Worm (Caenorhabditis elegans): ENCODE measurements around the gene F53F1.6.
"Not testable (repeated sequence)": the region's sequence is repeated elsewhere in the genome, so short reads cannot be mapped to it uniquely, and the experiment has no call there.

F53F1.6 gene

ce11 chrV:13417513-13417912, at the start of gene F53F1.6:
TSS of gene F53F1.6 (minus strand) at chrV:13417613.
- TF ChIP-seq unc-62 (GFP tag; optimal IDR thresholded peaks at IDR 0.05), result no peak

ce11 chrV:13464123-13464522, 46.7 kb upstream of the F53F1.6 start:
- no peak for TF ChIP-seq unc-62 (GFP tag; optimal IDR thresholded peaks at IDR 0.05)

DNA sequence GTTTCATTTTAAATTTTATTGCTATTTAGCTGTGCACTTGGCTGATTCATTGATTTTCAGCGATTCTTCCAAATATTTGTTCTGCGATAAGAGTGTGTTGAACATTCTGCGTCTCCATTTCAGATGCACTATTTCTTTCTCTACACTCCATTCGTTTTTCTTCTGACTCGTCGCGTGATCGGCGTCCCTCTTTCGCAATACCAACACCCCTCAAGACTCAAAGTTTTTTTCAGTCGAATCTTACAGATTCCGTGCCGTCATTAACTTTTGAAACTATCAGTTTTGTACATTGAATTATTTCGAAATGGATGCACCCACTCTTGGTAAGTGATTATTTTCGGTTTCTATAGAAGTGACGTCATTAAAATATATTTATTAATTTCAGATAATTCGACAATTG, 45.6 kb upstream of the F53F1.6 start, which contains the start of gene frm-10:
frm-10 (plus strand) TSS at position 234 of the 400 bp plus-strand sequence.
- TF ChIP-seq unc-62 (GFP tag; optimal IDR thresholded peaks at IDR 0.05), result no peak

DNA sequence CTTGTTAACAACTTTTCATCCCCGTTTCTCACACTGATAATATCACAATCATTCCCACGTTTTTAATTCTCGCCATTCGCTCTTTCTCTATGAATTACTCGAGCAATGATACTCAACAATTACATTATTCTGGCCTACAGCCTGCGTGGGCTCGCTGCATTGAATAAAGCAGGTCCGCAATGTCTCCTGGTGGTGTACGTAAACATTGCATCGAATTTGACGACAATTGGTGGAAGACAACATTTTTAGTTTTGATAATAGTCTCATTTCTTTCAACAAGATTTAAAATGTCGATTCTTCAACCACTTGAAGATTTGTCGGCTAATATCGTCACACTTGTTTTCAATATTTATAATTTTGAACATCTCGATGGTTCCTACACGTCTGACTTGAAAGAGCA, 41.9 kb upstream of the F53F1.6 start, which contains the start of gene bath-39:
bath-39 (plus strand) TSS at position 137 of the 400 bp plus-strand sequence.
- no peak for TF ChIP-seq unc-62 (GFP tag; optimal IDR thresholded peaks at IDR 0.05)

ce11 chrV:13457858-13458257, 40.4 kb upstream of the F53F1.6 start, which contains the start of gene F25H9.2:
TSS of gene F25H9.2 (plus strand) at chrV:13458083.
- TF ChIP-seq unc-62 (GFP tag; optimal IDR thresholded peaks at IDR 0.05), result no peak

- TF ChIP-seq unc-62 (GFP tag; optimal IDR thresholded peaks at IDR 0.05), result no peak
Observed at ce11 chrV:13455448-13455847, 38.0 kb upstream of the F53F1.6 start, which contains the start of gene lurp-3. TSS of gene lurp-3 (plus strand) at chrV:13455748.

DNA sequence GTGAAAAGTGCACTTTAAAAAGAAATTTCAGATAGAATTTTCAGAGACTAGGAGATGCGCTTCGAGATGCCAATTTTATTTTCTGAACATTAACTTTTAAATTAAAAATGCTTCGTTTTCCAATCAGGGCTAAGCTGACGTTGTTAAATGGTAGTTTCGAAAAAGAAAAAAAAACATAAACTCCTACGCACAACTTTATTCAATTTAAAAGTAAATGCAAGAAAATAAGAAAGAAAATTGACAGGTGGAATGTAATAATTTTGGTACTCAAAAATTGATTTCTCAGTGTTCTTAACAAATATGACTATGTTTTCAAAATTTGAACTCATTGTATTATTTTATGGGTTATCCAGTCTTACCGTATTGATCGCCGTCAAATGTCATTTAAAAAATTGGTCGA, 35.9 kb upstream of the F53F1.6 start, which contains the start of gene lurp-2:
lurp-2 (plus strand) TSS at position 301 of the 400 bp plus-strand sequence.
- no peak for TF ChIP-seq unc-62 (GFP tag; optimal IDR thresholded peaks at IDR 0.05)

ce11 chrV:13445229-13445949, 28.0 kb upstream of the F53F1.6 start, which contains the start of gene Y2H9A.4:
TSS of gene Y2H9A.4 (plus strand) at chrV:13445899.
- TF ChIP-seq unc-62 (GFP tag; optimal IDR thresholded peaks at IDR 0.05), result no peak

ce11 chrV:13443535-13443934, 26.1 kb upstream of the F53F1.6 start, which contains the start of gene Y2H9A.6:
TSS of gene Y2H9A.6 (plus strand) at chrV:13443835.
- not testable (repeated sequence) for TF ChIP-seq unc-62 (GFP tag; optimal IDR thresholded peaks at IDR 0.05)

- no peak for TF ChIP-seq unc-62 (GFP tag; optimal IDR thresholded peaks at IDR 0.05)
Observed at ce11 chrV:13442819-13443218, 25.4 kb upstream of the F53F1.6 start.

DNA sequence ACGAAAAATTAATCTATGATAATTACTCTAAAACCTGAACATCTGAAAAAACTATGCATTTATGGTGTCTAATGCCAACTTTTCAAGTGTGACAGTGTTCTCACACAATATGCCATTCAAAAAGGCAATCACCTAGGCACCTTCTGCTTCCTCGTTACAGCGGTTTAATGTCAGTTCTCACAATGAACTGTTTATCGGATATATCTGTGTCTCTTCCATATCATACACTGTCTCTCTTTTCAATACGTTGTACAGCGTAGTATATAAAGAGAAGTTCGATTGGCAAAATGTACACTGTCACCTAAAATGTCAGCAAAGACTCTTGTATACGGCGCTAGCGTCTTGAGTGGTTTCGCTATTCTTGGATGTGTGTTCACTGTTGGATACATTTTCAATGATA, 24.2 kb upstream of the F53F1.6 start, which contains the start of gene col-162:
col-162 (plus strand) TSS at position 301 of the 400 bp plus-strand sequence.
- no peak for TF ChIP-seq unc-62 (GFP tag; optimal IDR thresholded peaks at IDR 0.05)

DNA sequence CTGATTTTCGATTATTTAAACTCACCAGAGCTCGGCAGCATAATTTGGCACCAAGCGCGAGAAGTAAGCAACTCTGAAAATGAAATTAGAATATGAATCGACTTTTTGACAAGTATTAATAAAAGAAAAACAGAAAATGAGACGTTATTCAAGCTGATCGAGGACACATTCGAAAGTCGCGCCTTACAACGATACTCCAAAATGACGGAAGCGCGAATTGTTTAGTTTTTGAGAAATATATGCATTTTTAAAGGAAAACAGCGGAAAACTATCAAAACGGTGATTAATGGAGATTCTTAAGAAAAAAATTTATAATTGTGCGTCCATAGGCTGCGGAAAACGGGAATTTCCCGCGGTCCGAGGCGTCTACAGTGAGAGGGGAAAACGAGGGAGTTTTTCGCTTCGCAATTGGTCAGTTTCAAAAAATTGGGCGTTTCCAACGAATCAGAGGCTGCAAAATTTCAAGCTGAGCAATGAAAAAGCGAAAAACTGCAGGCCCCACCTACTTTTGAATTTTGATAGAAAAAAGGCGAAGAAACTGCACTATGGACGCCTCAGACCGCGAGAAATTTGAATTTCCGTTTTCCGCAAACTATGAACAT, 20.2 kb upstream of the F53F1.6 start, which contains the start of gene mes-4:
mes-4 (minus strand) TSS at position 73 of the 602 bp plus-strand sequence.
- no peak for TF ChIP-seq unc-62 (GFP tag; optimal IDR thresholded peaks at IDR 0.05)

DNA sequence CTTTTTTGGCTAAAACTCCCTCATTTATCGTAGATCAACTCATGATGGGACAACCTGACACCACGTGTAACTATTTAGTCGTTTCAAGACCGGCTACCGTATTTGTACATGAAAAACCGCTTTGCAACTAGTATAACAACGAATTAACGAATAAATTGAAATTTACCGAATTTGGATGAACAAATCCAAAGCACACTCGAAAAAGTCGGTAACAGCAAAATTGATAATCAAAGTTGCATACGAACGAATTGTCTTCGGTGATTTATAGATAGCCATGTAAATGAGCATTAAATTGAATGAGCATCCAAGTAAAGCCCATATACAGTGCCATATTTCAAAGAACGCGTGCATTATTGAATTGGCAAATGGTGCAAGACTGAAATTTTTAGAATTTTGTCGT, 15.0 kb upstream of the F53F1.6 start, which contains the start of gene srd-17:
srd-17 (minus strand) TSS at position 351 of the 400 bp plus-strand sequence.
- TF ChIP-seq unc-62 (GFP tag; optimal IDR thresholded peaks at IDR 0.05), result no peak

DNA sequence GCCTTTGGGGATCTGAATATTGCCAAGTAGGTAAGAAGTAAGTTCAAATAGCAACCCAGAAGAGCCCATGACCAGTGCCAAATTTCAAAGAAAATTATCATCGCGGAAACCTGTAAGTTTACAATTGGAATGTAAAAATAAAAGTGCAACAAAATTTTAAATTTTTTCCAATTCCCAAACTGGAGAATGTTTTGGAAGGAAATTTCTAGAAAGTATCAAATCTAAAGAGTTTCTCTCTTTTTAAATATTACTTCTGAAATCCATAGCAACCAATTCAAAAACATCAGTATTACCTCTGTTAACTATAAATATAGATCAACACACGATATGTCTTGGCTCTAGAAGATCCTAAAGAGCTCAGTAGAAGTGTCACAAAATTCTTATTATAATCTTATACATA, 11.2 kb upstream of the F53F1.6 start, which contains the start of gene srd-19:
srd-19 (minus strand) TSS at position 101 of the 400 bp plus-strand sequence.
- no peak for TF ChIP-seq unc-62 (GFP tag; optimal IDR thresholded peaks at IDR 0.05)

DNA sequence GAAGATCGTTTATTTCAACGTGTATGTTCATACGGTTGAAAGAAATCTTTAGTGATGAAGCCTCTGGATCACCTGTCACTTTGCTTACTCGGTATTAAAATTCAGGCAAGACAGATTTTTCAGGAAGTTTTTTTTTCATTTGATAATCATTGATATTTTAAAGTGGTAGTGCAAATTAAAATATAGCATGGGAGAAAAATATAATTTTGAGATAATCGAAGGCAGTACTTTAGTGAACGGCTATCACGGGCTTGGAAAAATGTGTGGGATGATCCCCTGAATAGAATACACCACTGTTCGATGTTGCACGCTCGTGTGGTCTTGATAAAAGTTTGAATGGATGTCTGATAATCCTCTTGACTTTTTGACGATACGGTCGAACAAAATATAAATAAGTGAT, 10.0 kb upstream of the F53F1.6 start:
- TF ChIP-seq unc-62 (GFP tag; optimal IDR thresholded peaks at IDR 0.05), result no peak

- TF ChIP-seq unc-62 (GFP tag; optimal IDR thresholded peaks at IDR 0.05), result no peak
Observed at ce11 chrV:13426764-13427163, 9.4 kb upstream of the F53F1.6 start, which contains the start of gene srd-18. TSS of gene srd-18 (minus strand) at chrV:13426864.

Measured in whole organism, dauer.